Fruit fly (Drosophila melanogaster): ENCODE measurements around the gene Or7a.

- no peak for TF ChIP-seq h (GFP tag; optimal IDR thresholded peaks at IDR 0.05)
- TF ChIP-seq foxo (GFP tag; optimal IDR thresholded peaks at IDR 0.05) = no peak
- no peak for TF ChIP-seq usp (GFP tag; optimal IDR thresholded peaks at IDR 0.05)
- TF ChIP-seq HLH106 (tag; optimal IDR thresholded peaks at IDR 0.05) = no peak
These were observed 2.1 kb downstream of the Or7a start for dm6 chrX:8163452-8163851.
